Worm (Caenorhabditis elegans) whole organism, midembryonic: ENCODE data around the gene let-268.

Experiments
- T22C8.4 ChIP-seq: fragments of 200-800 bp; sonication (Bioruptor generic); IDR thresholded peaks from 2 replicates; pipeline ENCODE4 v1.3.6; 2022; ENCODE audit warnings: missing genetic modification characterization, missing compliant biosample characterization
- cog-1 ChIP-seq: sonication (generic microtip); optimal IDR thresholded peaks from 2 replicates; lab custom pipeline; 2016; ENCODE audit warnings: missing genetic modification characterization, missing compliant biosample characterization
- flt-1 ChIP-seq: fragments of 200-800 bp; sonication (Bioruptor generic); IDR thresholded peaks from 2 replicates; pipeline ENCODE4 v1.3.6; 2022; ENCODE audit warnings: missing genetic modification characterization, missing compliant biosample characterization
- klf-2 ChIP-seq: fragments of 200-800 bp; sonication (Bioruptor generic); conservative IDR thresholded peaks from 2 replicates; pipeline ENCODE4 v1.3.6; 2022; ENCODE audit warnings: missing genetic modification reagents, missing genetic modification characterization, missing compliant biosample characterization
- med-1 ChIP-seq: sonication (generic microtip); optimal IDR thresholded peaks from 2 replicates; lab custom pipeline; 2017; ENCODE audit warnings: missing genetic modification characterization, mild to moderate bottlenecking, missing compliant biosample characterization, antibody characterized with exemption, missing genetic modification reagents; ENCODE audit not compliant: insufficient read depth
- ref-1 ChIP-seq: fragments of 200-800 bp; sonication (Bioruptor generic); conservative IDR thresholded peaks from 2 replicates; pipeline ENCODE4 v1.3.6; 2022; ENCODE audit warnings: missing genetic modification reagents, missing genetic modification characterization, missing compliant biosample characterization
- tab-1 ChIP-seq: fragments of 200-800 bp; sonication (Bioruptor generic); IDR thresholded peaks from 2 replicates; pipeline ENCODE4 v1.3.6; 2022; ENCODE audit warnings: missing genetic modification characterization, missing compliant biosample characterization
- ztf-23 ChIP-seq: fragments of 200-800 bp; sonication (Bioruptor generic); IDR thresholded peaks from 2 replicates; pipeline ENCODE4 v1.3.6; 2022; ENCODE audit warnings: missing genetic modification reagents, missing genetic modification characterization, missing compliant biosample characterization

ce11 chrII:10017528-10017927, 22.3 kb downstream of the let-268 start:
- TF ChIP-seq ztf-23 (GFP tag; lab: Robert Waterston, UW) (no peak), flt-1 (GFP tag; lab: Robert Waterston, UW) (no peak), med-1 (no peak), klf-2 (GFP tag; lab: Robert Waterston, UW) (no peak), T22C8.4 (GFP tag; lab: Robert Waterston, UW) (no peak), cog-1 (tag; lab: Kevin White, UChicago) (no peak), tab-1 (no peak), ref-1 (GFP tag; lab: Robert Waterston, UW) (no peak)
